Worm (Caenorhabditis elegans) whole organism, early embryonic: ENCODE measurements around the gene C37C3.18.

Experiments
- F13C5.2 ChIP-seq: sonication (generic microtip); optimal IDR thresholded peaks from 2 replicates; lab custom pipeline; 2017; ENCODE audit warnings: mild to moderate bottlenecking, missing genetic modification characterization, inconsistent platforms, missing compliant biosample characterization
- tbx-37 ChIP-seq: fragments of 200-800 bp; sonication (Bioruptor generic); conservative IDR thresholded peaks from 2 replicates; pipeline ENCODE4 v1.3.6; 2022; ENCODE audit warnings: missing genetic modification reagents, missing genetic modification characterization, missing compliant biosample characterization
- tra-4 ChIP-seq: sonication (generic microtip); optimal IDR thresholded peaks from 2 replicates; lab custom pipeline; 2017; ENCODE audit warnings: missing genetic modification characterization, missing compliant biosample characterization

DNA sequence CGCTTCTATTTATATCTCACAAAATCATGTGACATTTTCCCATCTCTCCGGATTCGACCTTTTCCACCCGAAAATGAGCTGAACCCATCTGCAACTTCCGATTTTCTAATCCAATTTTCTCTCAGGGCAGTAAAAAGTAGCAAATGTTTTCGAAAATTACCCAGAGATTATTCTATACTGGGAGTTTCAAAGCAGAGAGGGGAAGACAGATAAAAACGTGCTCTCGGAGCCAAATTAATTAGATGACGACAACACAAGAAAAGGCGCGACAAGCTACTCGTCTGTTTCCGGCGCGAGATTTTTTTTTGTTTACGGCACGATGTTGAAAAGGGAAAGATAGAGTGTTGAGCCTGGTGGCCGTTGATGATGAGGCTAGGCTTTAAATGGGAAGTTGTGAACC is 29.6 kb downstream of the C37C3.18 start:
- TF ChIP-seq tra-4 (tag; lab: Kevin White, UChicago) (no peak), F13C5.2 (tag; lab: Kevin White, UChicago) (no peak), tbx-37 (GFP tag; lab: Robert Waterston, UW) (no peak)
